Worm (Caenorhabditis elegans) whole organism, L3 larva: ENCODE measurements around the gene F54D8.6.
"Not testable (repeated sequence)": the region's sequence is repeated elsewhere in the genome, so short reads cannot be mapped to it uniquely, and the experiment has no call there.

ENCODE experiments used
- ama-1 ChIP-seq: fragments of 150-350 bp; optimal IDR thresholded peaks from 2 replicates; lab custom pipeline; 2018
- ceh-16 ChIP-seq: sonication (generic microtip); optimal IDR thresholded peaks from 2 replicates; lab custom pipeline; 2017; ENCODE audit warnings: missing biosample characterization, missing genetic modification characterization
- ceh-28 ChIP-seq: fragments of 150-350 bp; optimal IDR thresholded peaks from 2 replicates; lab custom pipeline; 2014; ENCODE audit warnings: missing biosample characterization, missing genetic modification reagents, missing genetic modification characterization
- ceh-82 ChIP-seq: fragments of 150-350 bp; optimal IDR thresholded peaks from 2 replicates; lab custom pipeline; 2014; ENCODE audit warnings: missing biosample characterization, missing genetic modification characterization
- ceh-9 ChIP-seq: sonication (generic microtip); optimal IDR thresholded peaks from 2 replicates; lab custom pipeline; 2018; ENCODE audit warnings: missing biosample characterization, missing genetic modification characterization
- daf-12 ChIP-seq: fragments of 150-350 bp; optimal IDR thresholded peaks from 2 replicates; lab custom pipeline; 2014; ENCODE audit warnings: missing biosample characterization, missing genetic modification reagents, missing genetic modification characterization
- egl-27 ChIP-seq: sonication (generic microtip); optimal IDR thresholded peaks from 4 replicates; lab custom pipeline; 2017; ENCODE audit warnings: missing biosample characterization, missing genetic modification reagents, missing genetic modification characterization
- egl-5 ChIP-seq: fragments of 150-350 bp; optimal IDR thresholded peaks from 2 replicates; lab custom pipeline; 2017; ENCODE audit warnings: missing biosample characterization, missing genetic modification reagents, missing genetic modification characterization, inconsistent platforms
- elt-1 ChIP-seq: fragments of 150-350 bp; optimal IDR thresholded peaks from 2 replicates; lab custom pipeline; 2014; ENCODE audit warnings: missing biosample characterization, missing genetic modification characterization
- elt-2 ChIP-seq: sonication (generic microtip); optimal IDR thresholded peaks from 2 replicates; lab custom pipeline; 2016; ENCODE audit warnings: missing genetic modification reagents, mild to moderate bottlenecking, missing genetic modification characterization, missing compliant biosample characterization
- elt-3 ChIP-seq, 3 experiments: fragments of 150-350 bp in 1 of 3; sonication (generic microtip) in 2 of 3; optimal IDR thresholded peaks; 2 replicates in 2 of 3; 4 replicates in 1 of 3; lab custom pipeline; 2014 to 2017; ENCODE audit warnings: missing biosample characterization in 3 of 3, missing genetic modification characterization in 3 of 3
- fkh-10 ChIP-seq: sonication (generic microtip); optimal IDR thresholded peaks from 2 replicates; lab custom pipeline; 2017; ENCODE audit warnings: missing biosample characterization, missing genetic modification reagents, missing genetic modification characterization
- fkh-2 ChIP-seq: fragments of 150-350 bp; optimal IDR thresholded peaks from 2 replicates; lab custom pipeline; 2014; ENCODE audit warnings: missing biosample characterization, missing genetic modification reagents, missing genetic modification characterization
- fos-1 ChIP-seq: fragments of 150-350 bp; optimal IDR thresholded peaks from 2 replicates; lab custom pipeline; 2014; ENCODE audit warnings: missing biosample characterization, missing genetic modification characterization
- lin-15B ChIP-seq: fragments of 150-350 bp; optimal IDR thresholded peaks from 2 replicates; lab custom pipeline; 2014; ENCODE audit warnings: missing biosample characterization, missing genetic modification characterization
- lin-39 ChIP-seq: fragments of 150-350 bp; optimal IDR thresholded peaks from 2 replicates; lab custom pipeline; 2018; ENCODE audit warnings: missing biosample characterization, missing genetic modification reagents, missing genetic modification characterization
- lsy-12 ChIP-seq: sonication (generic microtip); optimal IDR thresholded peaks from 2 replicates; lab custom pipeline; 2016; ENCODE audit warnings: mild to moderate bottlenecking, missing genetic modification characterization, missing compliant biosample characterization
- mdl-1 ChIP-seq: fragments of 150-350 bp; optimal IDR thresholded peaks from 2 replicates; lab custom pipeline; 2014; ENCODE audit warnings: missing biosample characterization, missing genetic modification characterization
- mml-1 ChIP-seq: fragments of 150-350 bp; sonication (generic microtip); optimal IDR thresholded peaks from 3 replicates; lab custom pipeline; 2014; ENCODE audit warnings: missing biosample characterization, missing genetic modification characterization
- nfya-1 ChIP-seq: sonication (generic microtip); optimal IDR thresholded peaks from 2 replicates; lab custom pipeline; 2017; ENCODE audit warnings: missing genetic modification characterization, mild to moderate bottlenecking, missing compliant biosample characterization, antibody characterized with exemption, moderate library complexity; ENCODE audit not compliant: insufficient read depth
- nhr-12 ChIP-seq: fragments of 150-350 bp; optimal IDR thresholded peaks from 2 replicates; lab custom pipeline; 2014; ENCODE audit warnings: missing biosample characterization, missing genetic modification characterization
- nhr-23 ChIP-seq: fragments of 150-350 bp; optimal IDR thresholded peaks from 2 replicates; lab custom pipeline; 2014; ENCODE audit warnings: missing biosample characterization, missing genetic modification reagents, missing genetic modification characterization
- nhr-237 ChIP-seq: fragments of 150-350 bp; optimal IDR thresholded peaks from 2 replicates; lab custom pipeline; 2014; ENCODE audit warnings: missing biosample characterization, missing genetic modification characterization
- nhr-25 ChIP-seq: sonication (generic microtip); optimal IDR thresholded peaks from 2 replicates; lab custom pipeline; 2017; ENCODE audit warnings: missing biosample characterization, missing genetic modification characterization
- nhr-28 ChIP-seq: fragments of 150-350 bp; optimal IDR thresholded peaks from 2 replicates; lab custom pipeline; 2014; ENCODE audit warnings: missing biosample characterization, missing genetic modification characterization
- nhr-43 ChIP-seq: sonication (generic microtip); optimal IDR thresholded peaks from 2 replicates; lab custom pipeline; 2016; ENCODE audit warnings: mild to moderate bottlenecking, missing genetic modification characterization, missing compliant biosample characterization; ENCODE audit not compliant: poor library complexity, severe bottlenecking
- nhr-67 ChIP-seq: fragments of 150-350 bp; optimal IDR thresholded peaks from 2 replicates; lab custom pipeline; 2014; ENCODE audit warnings: missing biosample characterization, missing genetic modification characterization
- nhr-76 ChIP-seq: fragments of 150-350 bp; sonication (generic microtip); optimal IDR thresholded peaks from 5 replicates; lab custom pipeline; 2014; ENCODE audit warnings: missing biosample characterization, missing genetic modification characterization
- nhr-77 ChIP-seq: fragments of 150-350 bp; optimal IDR thresholded peaks from 2 replicates; lab custom pipeline; 2014; ENCODE audit warnings: missing biosample characterization, missing genetic modification characterization
- pqm-1 ChIP-seq: fragments of 150-350 bp; optimal IDR thresholded peaks from 2 replicates; lab custom pipeline; 2017; ENCODE audit warnings: missing biosample characterization, missing genetic modification characterization, inconsistent platforms
- skn-1 ChIP-seq: fragments of 150-350 bp; optimal IDR thresholded peaks from 2 replicates; lab custom pipeline; 2014; ENCODE audit warnings: missing biosample characterization, missing genetic modification characterization
- snpc-4 ChIP-seq: fragments of 150-350 bp; optimal IDR thresholded peaks from 2 replicates; lab custom pipeline; 2014; ENCODE audit warnings: missing biosample characterization, missing genetic modification characterization
- tbx-2 ChIP-seq: sonication (generic microtip); optimal IDR thresholded peaks from 2 replicates; lab custom pipeline; 2016; ENCODE audit warnings: mild to moderate bottlenecking, missing genetic modification characterization, missing compliant biosample characterization
- unc-39 ChIP-seq: sonication (generic microtip); optimal IDR thresholded peaks from 4 replicates; lab custom pipeline; 2017; ENCODE audit warnings: missing biosample characterization, missing genetic modification characterization
- ztf-11 ChIP-seq: fragments of 150-350 bp; optimal IDR thresholded peaks from 2 replicates; lab custom pipeline; 2014; ENCODE audit warnings: missing biosample characterization, missing genetic modification characterization

Gene F54D8.6

DNA sequence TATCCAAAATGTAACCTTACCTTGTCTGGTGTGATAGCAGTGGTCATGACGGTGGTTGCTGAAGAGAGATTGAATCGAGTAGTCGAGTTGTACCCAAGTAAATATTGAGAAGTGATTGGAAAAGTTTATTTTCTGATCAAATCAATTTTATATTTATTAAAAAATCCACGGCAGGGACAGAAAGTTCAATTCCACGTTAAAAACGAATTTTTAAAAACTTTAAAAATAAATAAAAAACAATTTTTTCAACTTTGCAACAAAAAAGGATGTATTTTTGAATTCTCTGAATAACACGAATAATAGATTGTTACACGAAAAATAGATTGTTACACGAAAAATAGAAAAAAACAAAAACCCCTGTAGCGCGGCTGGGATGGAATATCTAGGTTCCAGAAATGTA lies 47.1 kb upstream of the F54D8.6 start, which contains the start of gene C45G9.9:
C45G9.9 (minus strand) TSS at position 101 of the 400 bp plus-strand sequence.
- TF ChIP-seq nhr-28; nhr-12 (tag; lab: Kevin White, UChicago); ceh-9: not testable (repeated sequence)
- TF ChIP-seq, all 47 proteins: peak for 0; not testable (repeated sequence) for 47

DNA sequence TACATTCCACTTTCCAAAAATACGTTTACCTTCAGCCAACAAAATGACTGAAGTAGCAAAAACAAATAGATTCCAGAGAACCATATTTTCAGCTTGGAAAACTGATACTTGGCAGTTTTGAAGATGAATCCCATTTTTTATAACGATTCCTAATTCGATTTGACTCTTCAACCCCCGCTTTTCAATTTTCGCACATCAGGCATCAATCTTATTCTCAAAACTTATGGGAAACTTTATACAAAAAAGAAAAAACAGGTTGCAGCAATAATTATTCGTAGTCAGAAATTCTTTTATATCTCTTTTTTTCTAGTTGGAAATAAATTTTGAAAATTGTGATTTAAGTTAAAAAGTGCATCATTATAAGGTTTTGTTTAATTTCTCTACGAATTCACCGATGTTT lies 41.0 kb upstream of the F54D8.6 start, which contains the start of gene C45G9.10:
C45G9.10 (minus strand) TSS at position 101 of the 400 bp plus-strand sequence.
- TF ChIP-seq unc-39 (tag; lab: Kevin White, UChicago) (no peak), ama-1 (no peak), nhr-25 (tag; lab: Kevin White, UChicago) (no peak), daf-12 (tag; lab: Kevin White, UChicago) (no peak), fkh-2 (tag; lab: Kevin White, UChicago) (no peak), nhr-67 (tag; lab: Kevin White, UChicago) (no peak), elt-3 (tag; optimal IDR thresholded peaks at IDR 0.05; lab: Kevin White, UChicago) (no peak), nhr-23 (tag; lab: Kevin White, UChicago) (no peak)
- TF ChIP-seq, all 47 proteins: peak for 0

DNA sequence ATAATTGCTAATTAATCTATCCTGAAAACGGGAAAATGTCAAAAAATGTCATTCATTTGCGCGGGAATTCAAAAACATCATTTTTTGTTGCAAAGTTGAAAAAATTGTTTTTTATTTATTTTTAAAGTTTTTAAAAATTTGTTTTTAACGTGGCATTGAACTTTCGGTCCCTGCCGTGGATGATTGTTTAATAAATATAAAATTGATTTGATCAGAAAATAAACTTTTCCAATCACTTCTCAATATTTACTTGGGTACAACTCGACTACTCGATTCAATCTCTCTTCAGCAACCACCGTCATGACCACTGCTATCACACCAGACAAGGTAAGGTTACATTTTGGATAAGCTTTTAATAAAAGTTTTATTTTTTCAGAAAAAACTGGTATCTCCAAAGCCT lies 40.4 kb upstream of the F54D8.6 start, which contains the start of gene C45G9.4:
C45G9.4 (plus strand) TSS at position 301 of the 400 bp plus-strand sequence.
- TF ChIP-seq elt-3 (tag; optimal IDR thresholded peaks at IDR 0.05; lab: Kevin White, UChicago); fkh-10 (GFP tag; lab: Kevin White, UChicago); lsy-12 (tag; lab: Kevin White, UChicago): not testable (repeated sequence)

DNA sequence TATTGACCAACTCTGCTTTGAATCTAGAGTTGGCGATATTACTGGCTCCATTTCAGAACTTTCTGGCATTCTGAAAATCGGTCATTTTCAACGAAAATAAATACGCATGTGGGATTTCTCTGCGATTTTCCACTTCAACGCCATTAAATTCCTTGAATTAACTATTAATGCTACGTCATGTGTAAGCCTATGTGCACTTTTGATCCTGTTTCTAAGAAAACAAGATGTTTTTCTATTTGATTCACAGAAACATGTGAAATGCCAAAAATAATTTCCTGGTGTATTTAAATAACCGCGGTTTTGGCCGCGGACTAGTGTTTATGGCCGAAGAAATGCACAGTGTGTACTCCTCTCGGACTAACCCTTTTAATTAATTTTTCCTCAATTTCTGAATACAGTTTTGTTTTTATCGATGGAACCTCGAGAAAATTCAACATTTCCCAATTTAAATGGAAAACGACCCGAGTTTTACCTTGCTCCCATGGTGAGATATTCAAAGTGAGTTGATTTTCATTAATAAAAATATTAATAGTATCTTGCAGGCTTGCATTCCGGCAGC lies 34.0 kb upstream of the F54D8.6 start, which contains the start of the genes C45G9.11 and C45G9.2:
C45G9.11 (minus strand) TSS at position 51 of the 559 bp plus-strand sequence.
C45G9.2 (plus strand) TSS at position 392 of the 559 bp plus-strand sequence.
- TF ChIP-seq mdl-1 (tag; lab: Kevin White, UChicago): no peak
- TF ChIP-seq pqm-1 (tag; lab: Kevin White, UChicago): peak; percentile 24
- no peak for TF ChIP-seq ceh-82 (tag; lab: Kevin White, UChicago)
- TF ChIP-seq egl-27: no peak
- peak; percentile 23 for TF ChIP-seq lin-39 (tag; lab: Kevin White, UChicago)
- no peak for TF ChIP-seq egl-5 (tag; lab: Kevin White, UChicago)
- TF ChIP-seq nhr-28: no peak
- TF ChIP-seq ceh-16 (tag; lab: Kevin White, UChicago): no peak
- no peak for TF ChIP-seq fos-1 (tag; lab: Kevin White, UChicago)
- TF ChIP-seq elt-2 (tag; lab: Kevin White, UChicago): no peak
- TF ChIP-seq skn-1 (tag; lab: Kevin White, UChicago): peak; percentile 51
- TF ChIP-seq lin-15B: peak; percentile 63
- TF ChIP-seq nhr-25 (tag; lab: Kevin White, UChicago): peak; percentile 47
- TF ChIP-seq fkh-10 (GFP tag; lab: Kevin White, UChicago): no peak
- peak; percentile 75 for TF ChIP-seq nfya-1 (tag; lab: Kevin White, UChicago)
- no peak for TF ChIP-seq nhr-12 (tag; lab: Kevin White, UChicago)
- peak; percentile 88 for TF ChIP-seq nhr-43 (tag; lab: Kevin White, UChicago)
- TF ChIP-seq elt-1 (tag; lab: Kevin White, UChicago): no peak
- no peak for TF ChIP-seq nhr-77 (tag; lab: Kevin White, UChicago)
- no peak for TF ChIP-seq nhr-237
- peak; percentile 58 for TF ChIP-seq snpc-4
- TF ChIP-seq tbx-2 (tag; lab: Kevin White, UChicago): no peak
- no peak for TF ChIP-seq mml-1 (tag; lab: Kevin White, UChicago)
- TF ChIP-seq ama-1: no peak
- TF ChIP-seq nhr-23 (tag; lab: Kevin White, UChicago): peak; percentile 61
- TF ChIP-seq ztf-11 (tag; lab: Kevin White, UChicago): no peak
- peak; percentile 12 for TF ChIP-seq nhr-76
- no peak for TF ChIP-seq ceh-28
- TF ChIP-seq lsy-12 (tag; lab: Kevin White, UChicago): peak; percentile 46
